Fruit fly (Drosophila melanogaster) whole organism, wandering third instar larva: Measurements from ENCODE around the gene mus312.

Source experiments
- Dif ChIP-seq: fragments of 200-275, 200-300 bp; sonication (Bioruptor generic); optimal IDR thresholded peaks from 2 replicates; lab custom pipeline; 2018; ENCODE audit warnings: missing biosample characterization, missing genetic modification characterization; ENCODE audit not compliant: partially characterized antibody
- Mio ChIP-seq: sonication (Bioruptor generic); optimal IDR thresholded peaks from 2 replicates; lab custom pipeline; 2016; ENCODE audit warnings: missing biosample characterization, missing genetic modification characterization
- OdsH ChIP-seq: fragments of 200-800 bp; sonication (Bioruptor generic); optimal IDR thresholded peaks from 2 replicates; lab custom pipeline; 2016; ENCODE audit warnings: missing biosample characterization, mild to moderate bottlenecking, missing genetic modification characterization
- Vsx2 ChIP-seq: fragments of 200-300, 225-300 bp; sonication (Bioruptor generic); optimal IDR thresholded peaks from 2 replicates; lab custom pipeline; 2018; ENCODE audit warnings: missing biosample characterization, missing genetic modification characterization; ENCODE audit not compliant: partially characterized antibody

DNA sequence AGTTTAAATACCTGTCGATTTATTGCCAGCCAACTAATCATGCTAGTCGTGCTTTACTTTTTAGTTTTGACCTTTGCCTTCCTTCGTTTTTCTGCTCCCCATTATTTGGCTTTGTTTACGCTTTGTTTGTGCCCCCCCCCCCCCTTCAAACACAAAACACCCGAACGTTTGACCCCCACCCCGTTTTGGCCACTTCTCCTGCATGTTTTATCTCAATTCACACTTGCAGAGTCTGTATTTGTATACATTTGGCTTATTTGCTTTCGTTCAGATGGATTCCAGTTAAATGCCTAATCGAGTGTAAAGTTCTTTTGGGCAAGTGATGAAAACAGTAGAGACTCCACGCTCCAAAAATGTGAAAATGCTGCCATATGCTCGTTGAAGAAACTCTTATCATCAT is 20.4 kb downstream of the mus312 start:
- TF ChIP-seq Mio (GFP tag; lab: Kevin White, UChicago) (no peak), Dif (no peak), Vsx2 (GFP tag; lab: Kevin White, UChicago) (no peak), OdsH (GFP tag; lab: Kevin White, UChicago) (no peak)
